Worm (Caenorhabditis elegans) whole organism, early embryonic: ENCODE data around the gene C06E1.11.

Source experiments
- B0310.2 ChIP-seq: sonication (generic microtip); optimal IDR thresholded peaks from 2 replicates; lab custom pipeline; 2016; ENCODE audit warnings: mild to moderate bottlenecking, missing genetic modification characterization, missing compliant biosample characterization
- F13C5.2 ChIP-seq: sonication (generic microtip); optimal IDR thresholded peaks from 2 replicates; lab custom pipeline; 2017; ENCODE audit warnings: mild to moderate bottlenecking, missing genetic modification characterization, inconsistent platforms, missing compliant biosample characterization
- aly-1 ChIP-seq: sonication (generic microtip); optimal IDR thresholded peaks from 2 replicates; lab custom pipeline; 2016; ENCODE audit warnings: missing genetic modification characterization, missing compliant biosample characterization
- ama-1 ChIP-seq: fragments of 150-350 bp; optimal IDR thresholded peaks from 2 replicates; lab custom pipeline; 2014
- ceh-13 ChIP-seq: fragments of 200-800 bp; sonication (Bioruptor generic); optimal IDR thresholded peaks from 2 replicates; lab custom pipeline; 2018; ENCODE audit warnings: mild to moderate bottlenecking, missing genetic modification characterization, missing compliant biosample characterization
- ceh-36 ChIP-seq: sonication (generic microtip); optimal IDR thresholded peaks from 2 replicates; lab custom pipeline; 2016; ENCODE audit warnings: missing genetic modification characterization, inconsistent platforms, missing compliant biosample characterization
- ets-7 ChIP-seq: sonication (generic microtip); optimal IDR thresholded peaks from 2 replicates; lab custom pipeline; 2016; ENCODE audit warnings: missing genotype, missing genetic modification characterization, missing compliant biosample characterization
- flt-1 ChIP-seq: fragments of 200-800 bp; sonication (Bioruptor generic); IDR thresholded peaks from 2 replicates; pipeline ENCODE4 v1.3.6; 2022; ENCODE audit warnings: missing genetic modification characterization, missing compliant biosample characterization
- hmbx-1 ChIP-seq: sonication (generic microtip); optimal IDR thresholded peaks from 2 replicates; lab custom pipeline; 2016; ENCODE audit warnings: mild to moderate bottlenecking, missing genetic modification characterization, missing compliant biosample characterization
- hmg-4 ChIP-seq: fragments of 200-800 bp; sonication (Bioruptor generic); optimal IDR thresholded peaks from 2 replicates; lab custom pipeline; 2018; ENCODE audit warnings: mild to moderate bottlenecking, missing genetic modification characterization, missing compliant biosample characterization
- hnd-1 ChIP-seq: sonication (generic microtip); optimal IDR thresholded peaks from 2 replicates; lab custom pipeline; 2016; ENCODE audit warnings: missing genetic modification characterization, missing compliant biosample characterization
- pes-1 ChIP-seq: fragments of 200-800 bp; sonication (Bioruptor generic); IDR thresholded peaks from 2 replicates; pipeline ENCODE4 v1.3.6; 2022; ENCODE audit warnings: missing genetic modification reagents, missing genetic modification characterization, missing compliant biosample characterization
- scrt-1 ChIP-seq: fragments of 200-800 bp; sonication (Bioruptor generic); IDR thresholded peaks from 2 replicates; pipeline ENCODE4 v1.3.6; 2022; ENCODE audit warnings: missing genetic modification characterization, missing compliant biosample characterization
- sea-1 ChIP-seq: fragments of 200-800 bp; sonication (Bioruptor generic); conservative IDR thresholded peaks from 2 replicates; pipeline ENCODE4 v1.3.6; 2022; ENCODE audit warnings: missing genetic modification characterization, missing compliant biosample characterization
- tbx-11 ChIP-seq: fragments of 200-800 bp; sonication (Bioruptor generic); IDR thresholded peaks from 2 replicates; pipeline ENCODE4 v1.3.6; 2022; ENCODE audit warnings: missing genetic modification characterization, missing compliant biosample characterization
- tbx-37 ChIP-seq: fragments of 200-800 bp; sonication (Bioruptor generic); conservative IDR thresholded peaks from 2 replicates; pipeline ENCODE4 v1.3.6; 2022; ENCODE audit warnings: missing genetic modification reagents, missing genetic modification characterization, missing compliant biosample characterization
- tra-4 ChIP-seq: sonication (generic microtip); optimal IDR thresholded peaks from 2 replicates; lab custom pipeline; 2017; ENCODE audit warnings: missing genetic modification characterization, missing compliant biosample characterization

C06E1.11 gene

ce11 chrIII:8616587-8616986 is at the start of gene C06E1.11:
C06E1.11 (minus strand) TSS chrIII:8616687.
- no peak for TF ChIP-seq aly-1 (tag; lab: Kevin White, UChicago)
- no peak for TF ChIP-seq ceh-13 (GFP tag; lab: Kevin White, UChicago)
- no peak for TF ChIP-seq F13C5.2 (tag; lab: Kevin White, UChicago)
- TF ChIP-seq tra-4 (tag; lab: Kevin White, UChicago): no peak
- TF ChIP-seq tbx-11 (GFP tag; lab: Robert Waterston, UW): no peak
- TF ChIP-seq hnd-1 (tag; lab: Kevin White, UChicago): no peak
- no peak for TF ChIP-seq ama-1 (lab: Kevin White, UChicago)
- TF ChIP-seq hmbx-1 (tag; lab: Kevin White, UChicago): no peak
- TF ChIP-seq B0310.2: no peak
- TF ChIP-seq hmg-4 (GFP tag; lab: Kevin White, UChicago): no peak
- no peak for TF ChIP-seq pes-1 (GFP tag; lab: Robert Waterston, UW)

- TF ChIP-seq hmbx-1 (tag; lab: Kevin White, UChicago): no peak
- no peak for TF ChIP-seq ceh-13 (GFP tag; lab: Kevin White, UChicago)
- no peak for TF ChIP-seq pes-1 (GFP tag; lab: Robert Waterston, UW)
- TF ChIP-seq tbx-11 (GFP tag; lab: Robert Waterston, UW): no peak
- no peak for TF ChIP-seq hmg-4 (GFP tag; lab: Kevin White, UChicago)
- no peak for TF ChIP-seq scrt-1 (GFP tag; lab: Robert Waterston, UW)
- TF ChIP-seq B0310.2: no peak
- no peak for TF ChIP-seq F13C5.2 (tag; lab: Kevin White, UChicago)
- no peak for TF ChIP-seq tbx-37 (GFP tag; lab: Robert Waterston, UW)
- no peak for TF ChIP-seq ama-1 (lab: Kevin White, UChicago)
- TF ChIP-seq ets-7 (tag; lab: Kevin White, UChicago): no peak
- TF ChIP-seq ceh-36 (tag; lab: Kevin White, UChicago): no peak
- no peak for TF ChIP-seq aly-1 (tag; lab: Kevin White, UChicago)
- TF ChIP-seq sea-1 (GFP tag; lab: Robert Waterston, UW): no peak
- TF ChIP-seq tra-4 (tag; lab: Kevin White, UChicago): no peak
- no peak for TF ChIP-seq hnd-1 (tag; lab: Kevin White, UChicago)
Observed at ce11 chrIII:8664897-8665388, 48.5 kb upstream of the C06E1.11 start, which contains the start of gene F22B7.1. F22B7.1 (plus strand) TSS chrIII:8665338.

- TF ChIP-seq B0310.2 (no peak), tbx-11 (GFP tag; lab: Robert Waterston, UW) (no peak), hnd-1 (tag; lab: Kevin White, UChicago) (no peak), flt-1 (GFP tag; lab: Robert Waterston, UW) (no peak), pes-1 (GFP tag; lab: Robert Waterston, UW) (no peak), tbx-37 (GFP tag; lab: Robert Waterston, UW) (no peak)
Observed at ce11 chrIII:8663143-8663542, 46.7 kb upstream of the C06E1.11 start.

- no peak for TF ChIP-seq ceh-36 (tag; lab: Kevin White, UChicago)
- TF ChIP-seq ceh-13 (GFP tag; lab: Kevin White, UChicago): no peak
- no peak for TF ChIP-seq F13C5.2 (tag; lab: Kevin White, UChicago)
- no peak for TF ChIP-seq hmbx-1 (tag; lab: Kevin White, UChicago)
- no peak for TF ChIP-seq tbx-37 (GFP tag; lab: Robert Waterston, UW)
- TF ChIP-seq B0310.2: no peak
- no peak for TF ChIP-seq tbx-11 (GFP tag; lab: Robert Waterston, UW)
- TF ChIP-seq hnd-1 (tag; lab: Kevin White, UChicago): no peak
- TF ChIP-seq ama-1 (lab: Kevin White, UChicago): no peak
- no peak for TF ChIP-seq hmg-4 (GFP tag; lab: Kevin White, UChicago)
- no peak for TF ChIP-seq aly-1 (tag; lab: Kevin White, UChicago)
- no peak for TF ChIP-seq sea-1 (GFP tag; lab: Robert Waterston, UW)
- no peak for TF ChIP-seq flt-1 (GFP tag; lab: Robert Waterston, UW)
- TF ChIP-seq ets-7 (tag; lab: Kevin White, UChicago): no peak
- TF ChIP-seq pes-1 (GFP tag; lab: Robert Waterston, UW): no peak
- TF ChIP-seq tra-4 (tag; lab: Kevin White, UChicago): no peak
- TF ChIP-seq scrt-1 (GFP tag; lab: Robert Waterston, UW): no peak
Observed at ce11 chrIII:8658367-8658761, 41.9 kb upstream of the C06E1.11 start.

- no peak for TF ChIP-seq ama-1 (lab: Kevin White, UChicago)
- no peak for TF ChIP-seq F13C5.2 (tag; lab: Kevin White, UChicago)
- no peak for TF ChIP-seq sea-1 (GFP tag; lab: Robert Waterston, UW)
- TF ChIP-seq B0310.2: no peak
- TF ChIP-seq hmg-4 (GFP tag; lab: Kevin White, UChicago): no peak
Observed at ce11 chrIII:8657676-8658366, 41.3 kb upstream of the C06E1.11 start.

ce11 chrIII:8656957-8657356 is 40.5 kb upstream of the C06E1.11 start:
- TF ChIP-seq tra-4 (tag; lab: Kevin White, UChicago) (no peak), hnd-1 (tag; lab: Kevin White, UChicago) (no peak), flt-1 (GFP tag; lab: Robert Waterston, UW) (no peak), scrt-1 (GFP tag; lab: Robert Waterston, UW) (no peak), B0310.2 (no peak), ceh-36 (tag; lab: Kevin White, UChicago) (no peak)

ce11 chrIII:8656055-8656454 is 39.6 kb upstream of the C06E1.11 start:
- no peak for TF ChIP-seq ets-7 (tag; lab: Kevin White, UChicago)
- no peak for TF ChIP-seq tra-4 (tag; lab: Kevin White, UChicago)
- no peak for TF ChIP-seq scrt-1 (GFP tag; lab: Robert Waterston, UW)
- no peak for TF ChIP-seq tbx-37 (GFP tag; lab: Robert Waterston, UW)
- TF ChIP-seq hnd-1 (tag; lab: Kevin White, UChicago): no peak
- no peak for TF ChIP-seq ceh-13 (GFP tag; lab: Kevin White, UChicago)
- no peak for TF ChIP-seq hmbx-1 (tag; lab: Kevin White, UChicago)
- no peak for TF ChIP-seq F13C5.2 (tag; lab: Kevin White, UChicago)
- no peak for TF ChIP-seq hmg-4 (GFP tag; lab: Kevin White, UChicago)
- no peak for TF ChIP-seq sea-1 (GFP tag; lab: Robert Waterston, UW)
- no peak for TF ChIP-seq pes-1 (GFP tag; lab: Robert Waterston, UW)
- TF ChIP-seq aly-1 (tag; lab: Kevin White, UChicago): no peak
- no peak for TF ChIP-seq flt-1 (GFP tag; lab: Robert Waterston, UW)
- no peak for TF ChIP-seq B0310.2
- TF ChIP-seq ama-1 (lab: Kevin White, UChicago): no peak
- no peak for TF ChIP-seq ceh-36 (tag; lab: Kevin White, UChicago)
- no peak for TF ChIP-seq tbx-11 (GFP tag; lab: Robert Waterston, UW)
